Fruit fly (Drosophila melanogaster) S2 (cell line): Measurements from ENCODE around the gene CG13008.

Experiments used
- CG8478 ChIP-seq: fragments of >200 bp; optimal IDR thresholded peaks from 2 replicates; lab custom pipeline; 2018
- CTCF ChIP-seq, 2 experiments: fragments of >200 bp; optimal IDR thresholded peaks; 2 replicates each; lab custom pipeline; 2018

DNA sequence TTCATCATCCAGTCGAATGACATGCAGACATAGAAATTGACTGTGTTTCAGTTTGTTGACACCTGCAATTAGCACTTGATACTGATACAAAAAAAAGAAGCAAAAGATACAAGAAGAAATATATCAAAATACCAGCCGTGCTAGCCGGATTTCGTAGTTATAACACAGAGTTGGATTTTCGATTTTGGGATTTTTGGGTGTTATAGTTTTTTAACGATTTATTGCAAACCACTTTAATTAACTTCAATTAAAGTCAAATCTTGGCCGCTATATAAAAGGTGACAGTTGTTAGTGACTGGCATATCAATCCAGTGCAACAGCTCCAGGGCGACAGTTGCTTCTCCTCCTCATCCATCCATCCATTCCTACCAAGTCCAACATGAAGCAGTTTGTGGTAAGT is 19.7 kb downstream of the CG13008 start, which contains the start of gene TwdlX:
- TF ChIP-seq CG8478 (lab: Kevin White, UChicago) (no peak), CTCF (optimal IDR thresholded peaks at IDR 0.05; lab: Kevin White, UChicago) (no peak)
